Worm (Caenorhabditis elegans) whole organism, L4 larva: Measurements from ENCODE around the gene dph-2.

Experiments
- Y5F2A.4 ChIP-seq: fragments of 200-800 bp; sonication (Bioruptor generic); optimal IDR thresholded peaks from 2 replicates; lab custom pipeline; 2018; ENCODE audit warnings: mild to moderate bottlenecking, missing genetic modification characterization, missing compliant biosample characterization
- hlh-30 ChIP-seq: sonication (generic microtip); optimal IDR thresholded peaks from 2 replicates; lab custom pipeline; 2017; ENCODE audit warnings: antibody characterized with exemption, mild to moderate bottlenecking, missing genetic modification characterization, missing compliant biosample characterization; ENCODE audit not compliant: insufficient read depth
- nhr-77 ChIP-seq: fragments of 150-350 bp; optimal IDR thresholded peaks from 2 replicates; lab custom pipeline; 2014; ENCODE audit warnings: missing biosample characterization, missing genetic modification characterization
- unc-39 ChIP-seq: sonication (generic microtip); optimal IDR thresholded peaks from 2 replicates; lab custom pipeline; 2017; ENCODE audit warnings: missing biosample characterization, missing genetic modification characterization

DNA sequence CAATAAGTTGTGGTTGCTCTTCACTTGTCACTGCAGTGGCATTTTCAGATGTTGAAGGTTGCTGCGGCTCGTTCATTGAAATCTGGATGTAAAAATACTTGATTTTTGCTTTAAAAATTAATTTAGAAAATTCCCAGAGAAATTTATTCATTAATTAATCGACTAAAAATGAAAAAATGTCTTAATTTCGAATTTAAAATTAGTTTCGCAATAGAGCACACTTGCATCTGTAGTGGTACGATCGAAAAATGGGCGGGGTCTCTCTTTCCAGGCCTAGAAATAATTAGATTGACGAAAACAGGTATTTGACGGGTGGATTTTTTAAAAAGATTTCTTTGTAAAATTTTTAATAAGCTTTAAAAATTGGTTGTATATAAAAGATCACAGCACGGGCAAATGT lies 51.4 kb downstream of the dph-2 start, which contains the start of gene D2089.8:
- TF ChIP-seq hlh-30 (tag; lab: Kevin White, UChicago) (no peak), Y5F2A.4 (no peak), unc-39 (tag; lab: Kevin White, UChicago) (no peak), nhr-77 (no peak)
